Worm (Caenorhabditis elegans) whole organism, L4 larva: ENCODE measurements around the gene erh-2.

Experiments used
- F49E8.2 ChIP-seq: sonication (generic microtip); optimal IDR thresholded peaks from 2 replicates; lab custom pipeline; 2016; ENCODE audit warnings: missing compliant biosample characterization, mild to moderate bottlenecking, missing genetic modification characterization, borderline replicate concordance
- R02D3.7 ChIP-seq: fragments of 150-350 bp; sonication (generic microtip); optimal IDR thresholded peaks from 3 replicates; lab custom pipeline; 2014; ENCODE audit warnings: missing biosample characterization, missing genetic modification characterization
- T20F7.1 ChIP-seq: fragments of 200-800 bp; sonication (Bioruptor generic); optimal IDR thresholded peaks from 2 replicates; lab custom pipeline; 2018; ENCODE audit warnings: mild to moderate bottlenecking, missing genetic modification characterization, missing compliant biosample characterization
- T26A8.4 ChIP-seq: fragments of 200-800 bp; sonication (Bioruptor generic); IDR thresholded peaks from 2 replicates; pipeline ENCODE4 v1.3.6; 2022; ENCODE audit warnings: missing genetic modification characterization, missing compliant biosample characterization
- Y5F2A.4 ChIP-seq: fragments of 200-800 bp; sonication (Bioruptor generic); optimal IDR thresholded peaks from 2 replicates; lab custom pipeline; 2018; ENCODE audit warnings: mild to moderate bottlenecking, missing genetic modification characterization, missing compliant biosample characterization
- Y75B8A.6 ChIP-seq: fragments of 200-800 bp; sonication (Bioruptor generic); IDR thresholded peaks from 2 replicates; pipeline ENCODE4 v1.3.6; 2022; ENCODE audit warnings: missing genetic modification reagents, missing genetic modification characterization, missing compliant biosample characterization
- aly-2 ChIP-seq: sonication (generic microtip); optimal IDR thresholded peaks from 2 replicates; lab custom pipeline; 2018; ENCODE audit warnings: missing biosample characterization, missing genetic modification characterization
- ama-1 ChIP-seq: fragments of 150-350 bp; optimal IDR thresholded peaks from 2 replicates; lab custom pipeline; 2014; ENCODE audit warnings: inconsistent platforms, mixed read lengths
- ceh-20 ChIP-seq: fragments of 200-800 bp; sonication (Bioruptor generic); IDR thresholded peaks from 2 replicates; pipeline ENCODE4 v1.3.6; 2022; ENCODE audit warnings: missing genetic modification reagents, missing genetic modification characterization, missing compliant biosample characterization
- ceh-28 ChIP-seq: fragments of 150-350 bp; optimal IDR thresholded peaks from 2 replicates; lab custom pipeline; 2014; ENCODE audit warnings: missing biosample characterization, missing genetic modification reagents, missing genetic modification characterization
- ceh-32 ChIP-seq: sonication (generic microtip); optimal IDR thresholded peaks from 2 replicates; lab custom pipeline; 2016; ENCODE audit warnings: mild to moderate bottlenecking, missing genetic modification characterization, missing compliant biosample characterization; ENCODE audit not compliant: poor library complexity
- ceh-44 ChIP-seq: fragments of 200-800 bp; sonication (Bioruptor generic); IDR thresholded peaks from 2 replicates; pipeline ENCODE4 v1.3.6; 2022; ENCODE audit warnings: missing genetic modification reagents, missing genetic modification characterization, missing compliant biosample characterization
- ceh-62 ChIP-seq: sonication (generic microtip); optimal IDR thresholded peaks from 2 replicates; lab custom pipeline; 2017; ENCODE audit warnings: missing biosample characterization, missing genetic modification characterization
- ctbp-1 ChIP-seq: fragments of 200-800 bp; sonication (Bioruptor generic); IDR thresholded peaks from 2 replicates; pipeline ENCODE4 v1.3.6; 2022; ENCODE audit warnings: missing genetic modification reagents, missing genetic modification characterization, missing compliant biosample characterization
- daf-12 ChIP-seq: fragments of 150-350 bp; optimal IDR thresholded peaks from 2 replicates; lab custom pipeline; 2014; ENCODE audit warnings: missing biosample characterization, missing genetic modification reagents, missing genetic modification characterization
- daf-19 ChIP-seq: fragments of 200-800 bp; sonication (Bioruptor generic); conservative IDR thresholded peaks from 2 replicates; pipeline ENCODE4 v1.3.6; 2022; ENCODE audit warnings: missing genetic modification characterization, missing compliant biosample characterization
- dmd-9 ChIP-seq: fragments of 200-800 bp; sonication (Bioruptor generic); IDR thresholded peaks from 2 replicates; pipeline ENCODE4 v1.3.6; 2022; ENCODE audit warnings: missing genetic modification reagents, missing genetic modification characterization, missing compliant biosample characterization
- dve-1 ChIP-seq: sonication (generic microtip); optimal IDR thresholded peaks from 2 replicates; lab custom pipeline; 2017; ENCODE audit warnings: antibody characterized with exemption, mild to moderate bottlenecking, missing genetic modification characterization, missing compliant biosample characterization; ENCODE audit not compliant: insufficient read depth
- egl-43 ChIP-seq: fragments of 200-800 bp; sonication (Bioruptor generic); IDR thresholded peaks from 2 replicates; pipeline ENCODE4 v1.3.6; 2022; ENCODE audit warnings: missing genetic modification reagents, missing genetic modification characterization, missing compliant biosample characterization
- fkh-10 ChIP-seq: fragments of 150-350 bp; optimal IDR thresholded peaks from 2 replicates; lab custom pipeline; 2014; ENCODE audit warnings: missing biosample characterization, missing genetic modification reagents, missing genetic modification characterization
- fos-1 ChIP-seq: fragments of 150-350 bp; optimal IDR thresholded peaks from 2 replicates; lab custom pipeline; 2014; ENCODE audit warnings: missing biosample characterization, missing genetic modification characterization
- gei-8 ChIP-seq: fragments of 200-800 bp; sonication (Bioruptor generic); optimal IDR thresholded peaks from 2 replicates; lab custom pipeline; 2018; ENCODE audit warnings: mild to moderate bottlenecking, missing genetic modification characterization, missing compliant biosample characterization
- jun-1 ChIP-seq: fragments of 150-350 bp; optimal IDR thresholded peaks from 2 replicates; lab custom pipeline; 2014; ENCODE audit warnings: missing biosample characterization, missing genetic modification reagents, missing genetic modification characterization
- lim-7 ChIP-seq: fragments of 200-800 bp; sonication (Bioruptor generic); IDR thresholded peaks from 2 replicates; pipeline ENCODE4 v1.3.6; 2022; ENCODE audit warnings: missing genetic modification characterization, missing compliant biosample characterization
- lin-1 ChIP-seq: fragments of 200-800 bp; sonication (Bioruptor generic); IDR thresholded peaks from 2 replicates; pipeline ENCODE4 v1.3.6; 2022; ENCODE audit warnings: missing genetic modification reagents, missing genetic modification characterization, missing compliant biosample characterization
- lin-13 ChIP-seq: fragments of 150-350 bp; optimal IDR thresholded peaks from 2 replicates; lab custom pipeline; 2014; ENCODE audit warnings: missing biosample characterization, missing genetic modification reagents, missing genetic modification characterization
- lin-15B ChIP-seq: fragments of 150-350 bp; sonication (generic microtip); optimal IDR thresholded peaks from 3 replicates; lab custom pipeline; 2014; ENCODE audit warnings: missing biosample characterization, missing genetic modification characterization
- lir-3 ChIP-seq: sonication (generic microtip); optimal IDR thresholded peaks from 2 replicates; lab custom pipeline; 2016; ENCODE audit warnings: mild to moderate bottlenecking, missing genetic modification characterization, missing compliant biosample characterization
- mdt-29 ChIP-seq: fragments of 200-800 bp; sonication (Bioruptor generic); IDR thresholded peaks from 2 replicates; pipeline ENCODE4 v1.3.6; 2022; ENCODE audit warnings: missing genetic modification reagents, missing genetic modification characterization, missing compliant biosample characterization
- mxl-2 ChIP-seq: fragments of 200-800 bp; sonication (Bioruptor generic); conservative IDR thresholded peaks from 2 replicates; pipeline ENCODE4 v1.3.6; 2022; ENCODE audit warnings: missing genetic modification reagents, missing genetic modification characterization, missing compliant biosample characterization
- nhr-10 ChIP-seq: fragments of 150-350 bp; optimal IDR thresholded peaks from 2 replicates; lab custom pipeline; 2014; ENCODE audit warnings: missing biosample characterization, missing genetic modification characterization
- nhr-11 ChIP-seq: fragments of 150-350 bp; optimal IDR thresholded peaks from 2 replicates; lab custom pipeline; 2014; ENCODE audit warnings: missing biosample characterization, missing genetic modification characterization
- nhr-41 ChIP-seq: fragments of 200-800 bp; sonication (Bioruptor generic); IDR thresholded peaks from 2 replicates; pipeline ENCODE4 v1.3.6; 2022; ENCODE audit warnings: missing genetic modification reagents, missing genetic modification characterization, missing compliant biosample characterization
- nhr-42 ChIP-seq: fragments of 200-800 bp; sonication (Bioruptor generic); IDR thresholded peaks from 2 replicates; pipeline ENCODE4 v1.3.6; 2022; ENCODE audit warnings: missing genetic modification characterization, missing compliant biosample characterization
- nhr-48 ChIP-seq: sonication (generic microtip); optimal IDR thresholded peaks from 2 replicates; lab custom pipeline; 2016; ENCODE audit warnings: mild to moderate bottlenecking, missing genetic modification characterization, missing compliant biosample characterization
- nhr-76 ChIP-seq: fragments of 150-350 bp; optimal IDR thresholded peaks from 2 replicates; lab custom pipeline; 2014; ENCODE audit warnings: missing biosample characterization, missing genetic modification characterization
- nhr-77 ChIP-seq: fragments of 150-350 bp; optimal IDR thresholded peaks from 2 replicates; lab custom pipeline; 2014; ENCODE audit warnings: missing biosample characterization, missing genetic modification characterization
- pha-4 ChIP-seq, 2 experiments: fragments of 150-350 bp in 1 of 2; fragments of 200-800 bp in 1 of 2; sonication (Bioruptor generic) in 1 of 2; IDR thresholded peaks in 1 of 2; optimal IDR thresholded peaks in 1 of 2; 2 replicates each; pipeline versions ENCODE4 v1.3.6 to Lab custom; 2014 to 2022; ENCODE audit warnings: missing genetic modification characterization in 2 of 2, missing genetic modification reagents in 2 of 2, missing biosample characterization in 1 of 2, missing compliant biosample characterization in 1 of 2
- pqm-1 ChIP-seq: sonication (generic microtip); optimal IDR thresholded peaks from 2 replicates; lab custom pipeline; 2017; ENCODE audit warnings: missing biosample characterization, missing genetic modification characterization
- saeg-2 ChIP-seq: fragments of 200-800 bp; sonication (Bioruptor generic); IDR thresholded peaks from 2 replicates; pipeline ENCODE4 v1.3.6; 2022; ENCODE audit warnings: missing genetic modification reagents, missing genetic modification characterization, missing compliant biosample characterization
- sdz-12 ChIP-seq: fragments of 200-800 bp; sonication (Bioruptor generic); optimal IDR thresholded peaks from 2 replicates; lab custom pipeline; 2018; ENCODE audit warnings: mild to moderate bottlenecking, missing genetic modification characterization, missing compliant biosample characterization
- set-16 ChIP-seq: fragments of 200-800 bp; sonication (Bioruptor generic); IDR thresholded peaks from 2 replicates; pipeline ENCODE4 v1.3.6; 2022; ENCODE audit warnings: missing genetic modification reagents, missing genetic modification characterization, missing compliant biosample characterization
- skn-1 ChIP-seq: fragments of 150-350 bp; optimal IDR thresholded peaks from 2 replicates; lab custom pipeline; 2014; ENCODE audit warnings: missing biosample characterization, missing genetic modification characterization
- snpc-4 ChIP-seq: fragments of 150-350 bp; optimal IDR thresholded peaks from 2 replicates; lab custom pipeline; 2014; ENCODE audit warnings: missing biosample characterization, missing genetic modification characterization
- tag-97 ChIP-seq: fragments of 200-800 bp; sonication (Bioruptor generic); IDR thresholded peaks from 2 replicates; pipeline ENCODE4 v1.3.6; 2022; ENCODE audit warnings: missing genetic modification characterization, missing compliant biosample characterization
- tra-1 ChIP-seq: fragments of 200-800 bp; sonication (Bioruptor generic); IDR thresholded peaks from 2 replicates; pipeline ENCODE4 v1.3.6; 2022; ENCODE audit warnings: missing genetic modification reagents, missing genetic modification characterization, missing compliant biosample characterization
- unc-39 ChIP-seq: sonication (generic microtip); optimal IDR thresholded peaks from 2 replicates; lab custom pipeline; 2017; ENCODE audit warnings: missing biosample characterization, missing genetic modification characterization
- zag-1 ChIP-seq: fragments of 150-350 bp; optimal IDR thresholded peaks from 2 replicates; lab custom pipeline; 2014; ENCODE audit warnings: missing biosample characterization, missing genetic modification characterization
- zfp-2 ChIP-seq: sonication (generic microtip); optimal IDR thresholded peaks from 2 replicates; lab custom pipeline; 2016; ENCODE audit warnings: mild to moderate bottlenecking, missing genetic modification characterization, missing compliant biosample characterization
- zip-2 ChIP-seq: fragments of 150-350 bp; optimal IDR thresholded peaks from 2 replicates; lab custom pipeline; 2014; ENCODE audit warnings: missing biosample characterization, missing genetic modification characterization
- ztf-11 ChIP-seq: fragments of 150-350 bp; optimal IDR thresholded peaks from 2 replicates; lab custom pipeline; 2014; ENCODE audit warnings: missing biosample characterization, missing genetic modification characterization
- ztf-7 ChIP-seq: fragments of 150-350 bp; optimal IDR thresholded peaks from 2 replicates; lab custom pipeline; 2014; ENCODE audit warnings: missing biosample characterization, missing genetic modification characterization

The erh-2 gene

ce11 chrIII:4562070-4562788, 30.8 kb upstream of the erh-2 start, which contains the start of gene pan-1 (continued):
- TF ChIP-seq T26A8.4 (GFP tag; lab: Robert Waterston, UW), result peak; percentile 37
- TF ChIP-seq skn-1, result no peak
- TF ChIP-seq dmd-9 (GFP tag; lab: Robert Waterston, UW), result no peak
- no peak for TF ChIP-seq tra-1 (GFP tag; lab: Robert Waterston, UW)
- no peak for TF ChIP-seq mdt-29 (GFP tag; lab: Robert Waterston, UW)
- no peak for TF ChIP-seq daf-12
- no peak for TF ChIP-seq saeg-2 (GFP tag; lab: Robert Waterston, UW)
- no peak for TF ChIP-seq nhr-42 (GFP tag; lab: Robert Waterston, UW)
- TF ChIP-seq Y5F2A.4, result no peak
- no peak for TF ChIP-seq daf-19 (GFP tag; lab: Robert Waterston, UW)
- TF ChIP-seq zfp-2 (tag; lab: Kevin White, UChicago), result no peak
- no peak for TF ChIP-seq R02D3.7
- no peak for TF ChIP-seq pha-4 (GFP tag; IDR thresholded peaks at IDR 0.05; lab: Robert Waterston, UW)
- TF ChIP-seq pha-4 (tag; optimal IDR thresholded peaks at IDR 0.05; lab: Kevin White, UChicago), result peak; percentile 50
- no peak for TF ChIP-seq ceh-62 (tag; lab: Kevin White, UChicago)
- no peak for TF ChIP-seq nhr-41 (GFP tag; lab: Robert Waterston, UW)
- TF ChIP-seq nhr-76 (tag; lab: Kevin White, UChicago), result no peak
- no peak for TF ChIP-seq T20F7.1 (GFP tag; lab: Kevin White, UChicago)
- peak; percentile 54 for TF ChIP-seq dve-1 (tag; lab: Kevin White, UChicago)
- peak; percentile 34 for TF ChIP-seq nhr-48
- TF ChIP-seq ceh-32 (tag; lab: Kevin White, UChicago), result no peak
- TF ChIP-seq ceh-28 (tag; lab: Kevin White, UChicago), result no peak
- no peak for TF ChIP-seq zip-2
- TF ChIP-seq set-16 (GFP tag; lab: Robert Waterston, UW), result peak; percentile 32; the same call in 1 of the 2 replicates
- 0 out of 2 replicates have a peak, but pooled peaks have one; percentile 35 for TF ChIP-seq mxl-2 (GFP tag; lab: Robert Waterston, UW)
- no peak for TF ChIP-seq lin-15B (tag; lab: Kevin White, UChicago)
- TF ChIP-seq ceh-20 (GFP tag; lab: Robert Waterston, UW), result no peak
- TF ChIP-seq lim-7 (GFP tag; lab: Robert Waterston, UW), result no peak
- no peak for TF ChIP-seq jun-1 (tag; lab: Kevin White, UChicago)
- no peak for TF ChIP-seq F49E8.2 (tag; lab: Kevin White, UChicago)
- no peak for TF ChIP-seq unc-39 (tag; lab: Kevin White, UChicago)
- TF ChIP-seq gei-8 (GFP tag; lab: Kevin White, UChicago), result no peak
- 0 out of 2 replicates have a peak, but pooled peaks have one; percentile 10 for TF ChIP-seq lin-1 (GFP tag; lab: Robert Waterston, UW)
- TF ChIP-seq ztf-7 (tag; lab: Kevin White, UChicago), result no peak
- no peak for TF ChIP-seq egl-43 (GFP tag; lab: Robert Waterston, UW)
- TF ChIP-seq fos-1, result no peak
- TF ChIP-seq pqm-1, result peak; percentile 39
- no peak for TF ChIP-seq nhr-77 (tag; lab: Kevin White, UChicago)
- 0 out of 2 replicates have a peak, but pooled peaks have one; percentile 54 for TF ChIP-seq ctbp-1
- TF ChIP-seq lir-3, result no peak
- TF ChIP-seq nhr-11 (tag; lab: Kevin White, UChicago), result peak; percentile 15
- TF ChIP-seq aly-2 (tag; lab: Kevin White, UChicago), result no peak
- TF ChIP-seq Y75B8A.6, result no peak
- TF ChIP-seq sdz-12 (GFP tag; lab: Kevin White, UChicago), result no peak
- TF ChIP-seq nhr-10, result no peak
- TF ChIP-seq lin-13 (GFP tag; lab: Kevin White, UChicago), result no peak
- TF ChIP-seq zag-1 (tag; lab: Kevin White, UChicago), result no peak
- TF ChIP-seq ceh-44 (GFP tag; lab: Robert Waterston, UW), result no peak
- TF ChIP-seq fkh-10 (GFP tag; lab: Kevin White, UChicago), result no peak
- no peak for TF ChIP-seq ztf-11 (tag; lab: Kevin White, UChicago)
- TF ChIP-seq tag-97 (GFP tag; lab: Robert Waterston, UW), result no peak
- TF ChIP-seq snpc-4 (tag; lab: Kevin White, UChicago), result no peak
- TF ChIP-seq ama-1 (lab: Kevin White, UChicago), result no peak
